Worm (Caenorhabditis elegans): ENCODE data around the gene str-141.

- TF ChIP-seq mep-1 (tag; optimal IDR thresholded peaks at IDR 0.05) (no peak), ham-2 (GFP tag; optimal IDR thresholded peaks at IDR 0.05) (no peak), lin-13 (tag; optimal IDR thresholded peaks at IDR 0.05) (no peak), nhr-12 (tag; optimal IDR thresholded peaks at IDR 0.05) (no peak), ztf-11 (tag; optimal IDR thresholded peaks at IDR 0.05) (no peak), sptf-1 (tag; optimal IDR thresholded peaks at IDR 0.05) (no peak), unc-62 (GFP tag; optimal IDR thresholded peaks at IDR 0.05) (no peak)
Measured at ce11 chrV:11311013-11311472, 12.6 kb downstream of the str-141 start, which contains the start of gene T03F7.7.
